Fruit fly (Drosophila melanogaster) whole organism: Measurements from ENCODE around the gene CG4022.

ENCODE experiments used
- CG8478 ChIP-seq: fragments of >200 bp; optimal IDR thresholded peaks from 2 replicates; lab custom pipeline; 2018; ENCODE audit warnings: inconsistent platforms
- Dll ChIP-seq: fragments of >200 bp; optimal IDR thresholded peaks from 2 replicates; lab custom pipeline; 2017
- EcR ChIP-seq, 2 experiments: fragments of >200 bp; optimal IDR thresholded peaks; 2 replicates each; lab custom pipeline; 2017; ENCODE audit warnings: missing biosample characterization in 2 of 2, missing genetic modification characterization in 2 of 2, missing genetic modification reagents in 2 of 2
- pan ChIP-seq: fragments of >200 bp; optimal IDR thresholded peaks from 2 replicates; lab custom pipeline; 2017
- psq ChIP-seq: fragments of >200 bp; optimal IDR thresholded peaks from 2 replicates; lab custom pipeline; 2017
- usp ChIP-seq: fragments of >200 bp; optimal IDR thresholded peaks from 2 replicates; lab custom pipeline; 2017; ENCODE audit warnings: missing biosample characterization, missing genetic modification characterization, mixed read lengths

Gene CG4022

DNA sequence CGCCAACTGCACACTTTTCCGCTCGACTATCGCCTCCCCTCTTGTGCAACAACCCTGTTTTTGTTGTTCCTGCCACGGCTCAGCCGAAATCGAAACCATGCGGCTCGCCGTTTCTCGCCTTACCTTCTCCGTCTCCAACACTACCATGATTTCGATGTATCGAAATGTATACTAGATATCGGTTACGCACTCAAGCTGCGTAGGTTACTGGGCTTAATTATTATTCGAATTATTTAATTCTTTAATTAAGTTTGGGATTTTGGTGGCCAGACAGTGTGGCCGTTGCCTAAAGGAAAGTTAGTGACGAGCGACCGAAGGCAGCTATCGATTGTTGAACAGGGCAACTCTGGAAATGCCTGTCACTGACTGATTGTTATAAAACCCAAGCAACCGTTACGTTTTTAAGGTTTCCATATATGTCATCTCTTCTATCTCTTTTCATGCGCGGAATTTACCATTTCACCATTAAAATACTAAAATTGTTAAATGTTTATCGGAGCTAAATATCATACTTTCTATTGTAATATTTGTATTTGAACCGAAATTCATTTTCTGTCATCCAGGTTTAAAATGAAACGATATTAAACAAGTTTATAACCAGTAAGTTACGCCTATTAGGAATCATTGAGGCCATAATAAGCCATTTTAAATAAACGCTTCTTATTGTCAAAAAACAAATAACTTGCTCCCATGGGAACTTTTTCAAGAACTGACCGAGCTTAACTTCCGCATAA, 8.3 kb downstream of the CG4022 start, which contains the start of gene eIF4E1:
Gene eIF4E1, minus strand, starts transcription at position 304 of the 734 bp plus-strand sequence.
- TF ChIP-seq Dll (no peak), EcR (GFP tag; optimal IDR thresholded peaks at IDR 0.05; lab: Kevin White, UChicago) (no peak), usp (GFP tag; lab: Kevin White, UChicago) (no peak), CG8478 (lab: Kevin White, UChicago) (no peak)

DNA sequence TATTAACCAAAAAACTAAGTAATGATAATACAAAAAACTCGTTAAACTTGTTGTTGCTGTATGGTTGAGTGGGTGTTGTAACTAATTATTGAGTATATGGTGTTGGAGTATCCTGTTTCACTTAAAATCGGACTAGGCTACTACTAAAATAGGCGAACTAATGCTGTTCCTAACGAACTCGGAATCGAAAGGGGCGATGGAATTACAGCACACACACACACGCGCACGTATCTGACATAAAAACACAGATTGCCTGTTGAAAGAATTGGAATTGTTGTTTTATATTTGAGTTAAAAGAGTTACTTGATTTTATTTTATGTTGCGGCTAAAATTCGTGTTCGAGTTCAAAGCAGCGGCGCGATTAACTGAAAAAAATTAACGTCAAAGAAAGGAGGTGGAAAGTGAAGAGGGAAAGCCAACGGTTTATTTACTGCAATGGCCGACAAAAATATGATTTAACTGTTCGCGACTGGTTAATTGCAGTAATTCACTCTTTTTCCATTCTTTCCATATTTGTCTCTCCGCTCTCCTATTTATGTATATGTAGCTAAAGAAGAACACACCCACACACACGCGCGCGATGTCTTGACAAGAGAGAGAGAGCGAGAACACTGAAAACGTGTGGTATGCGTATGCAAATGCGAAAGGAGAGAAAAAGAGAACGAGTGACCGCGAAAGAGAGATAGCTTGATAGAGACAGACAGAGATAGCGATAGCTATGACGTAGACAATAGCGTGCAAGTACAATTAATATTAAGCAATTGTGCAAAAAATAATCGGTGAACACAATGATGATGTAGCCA, 9.1 kb downstream of the CG4022 start:
- TF ChIP-seq CG8478 (lab: Kevin White, UChicago) = peak; percentile 48
- TF ChIP-seq usp (GFP tag; lab: Kevin White, UChicago) = no peak

DNA sequence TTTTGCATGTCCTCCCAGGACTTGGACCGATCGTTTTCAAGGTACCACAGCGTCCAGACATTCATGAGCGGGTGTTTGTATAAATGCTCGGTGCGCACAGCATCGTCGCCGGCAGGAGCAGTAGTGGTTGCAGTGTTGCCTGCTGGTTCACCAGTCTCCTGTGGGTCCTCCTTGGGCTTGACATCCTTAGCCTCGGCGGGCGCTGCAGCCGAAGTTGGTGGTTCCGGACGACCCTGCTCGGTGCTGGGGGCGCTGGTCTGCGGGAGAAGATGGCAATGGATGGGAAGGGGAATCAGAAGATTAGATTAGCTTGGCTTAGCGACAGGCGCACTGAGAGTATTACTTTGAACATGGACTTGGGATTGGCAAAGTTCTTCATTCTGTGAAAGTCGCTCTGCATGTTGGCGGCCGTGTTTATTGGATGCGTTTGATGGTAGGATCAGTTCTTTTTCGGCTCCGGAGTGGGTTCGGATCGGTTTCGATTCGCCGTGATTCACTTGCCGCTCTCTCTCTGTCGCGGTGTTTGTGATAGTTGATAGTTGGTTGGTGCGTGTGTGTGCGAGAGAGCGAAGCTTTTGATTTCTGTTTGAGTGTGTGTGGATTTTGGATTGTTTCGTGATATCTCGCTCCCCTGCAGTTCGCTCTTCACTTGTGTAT, 9.8 kb downstream of the CG4022 start:
- TF ChIP-seq EcR (GFP tag; optimal IDR thresholded peaks at IDR 0.05; lab: Kevin White, UChicago) = no peak
- no peak for TF ChIP-seq psq
- no peak for TF ChIP-seq CG8478 (lab: Kevin White, UChicago)
- TF ChIP-seq usp (GFP tag; lab: Kevin White, UChicago) = no peak
- TF ChIP-seq pan (lab: Kevin White, UChicago) = no peak
- TF ChIP-seq Dll = no peak

DNA sequence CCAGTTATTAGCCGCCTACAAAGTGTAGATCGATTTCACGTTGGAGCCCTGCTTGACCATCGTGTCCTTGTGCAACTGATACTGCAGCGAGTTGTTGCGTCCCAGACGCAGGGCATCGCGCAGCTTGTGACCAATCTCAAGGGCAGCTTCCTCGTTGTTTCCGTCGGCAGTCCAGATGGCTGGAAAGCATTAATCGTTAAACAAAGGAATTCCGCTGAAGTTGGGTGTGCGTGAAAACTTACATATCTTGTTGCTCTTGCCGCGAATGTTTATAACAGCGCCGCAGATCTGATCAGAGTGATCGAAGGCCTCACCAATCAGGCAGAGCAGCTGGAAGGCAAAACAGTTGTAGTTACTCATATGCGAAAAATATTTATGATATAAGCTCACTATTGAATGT, 10.8 kb downstream of the CG4022 start:
- TF ChIP-seq CG8478 (lab: Kevin White, UChicago) (no peak), EcR (GFP tag; optimal IDR thresholded peaks at IDR 0.05; lab: Kevin White, UChicago) (no peak), pan (lab: Kevin White, UChicago) (no peak), Dll (no peak), usp (GFP tag; lab: Kevin White, UChicago) (no peak), psq (no peak)

DNA sequence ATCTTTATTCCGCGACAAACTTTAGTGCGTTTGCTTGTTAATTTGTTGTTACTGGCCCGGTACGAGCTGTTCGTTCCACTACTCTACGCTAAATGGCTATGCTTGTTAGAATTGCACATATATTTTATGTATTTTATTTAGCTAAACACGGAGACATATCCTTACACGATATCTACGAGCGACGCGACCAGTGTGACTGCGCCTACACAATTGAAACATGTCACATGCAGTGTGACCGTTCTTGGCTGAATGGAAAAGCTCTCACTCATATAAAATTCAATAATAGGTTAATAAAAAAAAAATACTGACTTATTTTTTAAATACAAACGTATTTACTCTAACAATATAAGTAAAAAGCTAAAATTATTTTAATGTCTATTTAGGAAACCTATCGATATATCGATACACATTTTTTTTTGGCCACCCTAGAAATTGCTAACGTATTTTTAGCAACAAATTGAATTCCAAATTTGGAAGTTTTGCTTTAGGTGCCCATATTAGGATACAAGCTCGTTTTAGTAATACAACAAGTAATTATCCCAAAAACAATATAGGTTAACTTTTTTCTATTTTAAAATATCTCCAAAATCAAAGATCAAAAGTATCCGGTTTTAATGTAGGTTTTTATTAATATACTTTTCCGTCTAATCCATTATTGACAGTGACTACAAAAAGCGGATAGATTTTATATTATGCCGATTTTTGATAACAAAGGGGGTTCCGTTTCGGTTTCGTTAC, 11.4 kb downstream of the CG4022 start, which contains the start of gene CG4080:
Gene CG4080, minus strand, starts transcription at position 215 of the 738 bp plus-strand sequence.
- no peak for TF ChIP-seq Dll
- no peak for TF ChIP-seq EcR (GFP tag; optimal IDR thresholded peaks at IDR 0.05; lab: Kevin White, UChicago)
- no peak for TF ChIP-seq psq
- no peak for TF ChIP-seq CG8478 (lab: Kevin White, UChicago)
- TF ChIP-seq pan (lab: Kevin White, UChicago) = no peak
- no peak for TF ChIP-seq usp (GFP tag; lab: Kevin White, UChicago)

DNA sequence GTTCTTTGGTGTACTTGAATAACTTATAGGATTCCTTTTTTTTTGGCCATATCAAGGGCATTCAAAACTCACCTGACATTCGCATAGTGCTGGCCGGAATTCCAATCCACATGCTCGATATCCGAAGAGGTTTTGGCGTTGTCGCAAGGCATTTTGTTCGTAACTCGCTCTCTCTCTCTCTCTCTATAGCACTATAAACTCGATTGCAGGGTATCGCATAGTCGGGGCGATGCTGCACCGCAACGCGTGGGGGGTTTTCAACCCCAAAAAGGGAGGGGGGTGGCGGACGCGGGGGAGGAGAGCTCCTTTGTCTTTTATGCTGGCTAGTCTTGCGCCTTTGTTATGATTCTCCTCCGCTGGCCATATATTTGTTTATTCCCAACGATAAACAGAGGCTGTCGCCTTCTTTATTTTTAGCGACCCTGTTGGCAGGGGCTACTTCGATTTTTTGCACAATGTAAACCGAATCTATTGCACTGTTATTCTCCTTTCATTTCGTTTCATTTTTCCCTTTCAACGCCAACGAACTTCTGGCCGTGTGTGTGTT, 12.1 kb downstream of the CG4022 start:
- TF ChIP-seq usp (GFP tag; lab: Kevin White, UChicago) (no peak), psq (no peak), EcR (GFP tag; optimal IDR thresholded peaks at IDR 0.05; lab: Kevin White, UChicago) (peak in 1 of 2 experiments; percentile 56), Dll (no peak), CG8478 (lab: Kevin White, UChicago) (no peak), pan (lab: Kevin White, UChicago) (no peak)

DNA sequence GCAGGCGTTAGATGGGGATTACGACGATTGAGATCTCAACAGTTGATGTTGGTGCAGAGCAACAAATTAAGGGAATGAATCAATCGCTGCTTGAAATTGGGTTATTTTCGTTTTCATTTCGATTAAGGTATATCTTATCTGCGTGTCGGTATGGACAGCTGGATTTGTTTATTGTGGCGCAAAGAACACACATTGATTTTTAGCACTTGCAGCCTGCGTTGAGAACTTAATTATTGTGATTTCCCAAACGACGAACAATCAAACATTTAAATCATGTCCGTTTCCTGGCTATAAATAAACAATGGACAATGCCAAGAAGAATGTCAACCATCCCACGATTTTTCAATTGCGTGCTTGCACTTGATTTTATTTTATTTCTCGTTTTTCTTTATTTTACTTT, 12.6 kb downstream of the CG4022 start:
- TF ChIP-seq pan (lab: Kevin White, UChicago) = no peak
- no peak for TF ChIP-seq Dll
- TF ChIP-seq CG8478 (lab: Kevin White, UChicago) = no peak
- TF ChIP-seq EcR (GFP tag; optimal IDR thresholded peaks at IDR 0.05; lab: Kevin White, UChicago) = no peak
- no peak for TF ChIP-seq usp (GFP tag; lab: Kevin White, UChicago)
- TF ChIP-seq psq = no peak

DNA sequence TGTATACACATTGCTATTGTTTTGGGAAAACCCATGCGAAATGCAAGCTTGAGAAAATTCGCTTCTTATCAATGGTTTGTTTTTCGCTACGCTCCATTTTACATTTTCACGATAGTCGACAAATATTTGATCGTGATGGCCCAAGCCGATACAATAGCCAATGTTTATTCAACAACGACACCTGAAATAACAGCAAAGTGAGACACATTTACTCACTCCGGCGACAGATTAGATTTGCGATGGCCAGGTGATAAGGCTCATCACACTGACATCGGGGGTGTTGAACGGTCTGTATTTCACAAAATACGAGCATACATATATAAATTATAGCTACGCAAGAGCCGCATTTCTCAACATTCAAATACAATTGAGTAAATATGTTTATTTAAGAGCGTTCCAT, 13.5 kb downstream of the CG4022 start:
- TF ChIP-seq usp (GFP tag; lab: Kevin White, UChicago) (no peak), Dll (no peak), CG8478 (lab: Kevin White, UChicago) (no peak), pan (lab: Kevin White, UChicago) (no peak), psq (no peak), EcR (GFP tag; optimal IDR thresholded peaks at IDR 0.05; lab: Kevin White, UChicago) (no peak)

DNA sequence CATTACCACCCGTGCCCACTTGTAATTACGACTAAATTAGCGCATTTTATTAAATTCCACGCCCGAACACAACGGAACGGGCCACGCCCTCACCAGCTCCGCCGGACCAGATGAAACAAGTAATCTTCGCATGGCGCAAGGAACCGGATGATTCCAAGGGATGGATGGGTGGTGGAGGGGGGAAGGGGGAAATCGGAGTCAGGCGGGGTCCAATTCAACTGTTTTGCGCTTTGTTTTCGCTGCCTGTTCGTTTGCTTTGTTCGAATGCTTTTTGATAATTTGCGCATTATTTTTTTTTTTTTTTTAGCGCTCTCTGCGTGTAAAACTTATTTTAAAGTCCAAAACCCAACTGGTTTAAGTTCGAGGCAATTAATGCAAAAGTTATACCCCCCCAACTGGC, 13.9 kb downstream of the CG4022 start:
- TF ChIP-seq pan (lab: Kevin White, UChicago) (no peak), Dll (no peak), usp (GFP tag; lab: Kevin White, UChicago) (no peak), EcR (GFP tag; optimal IDR thresholded peaks at IDR 0.05; lab: Kevin White, UChicago) (no peak), psq (no peak), CG8478 (lab: Kevin White, UChicago) (no peak)

DNA sequence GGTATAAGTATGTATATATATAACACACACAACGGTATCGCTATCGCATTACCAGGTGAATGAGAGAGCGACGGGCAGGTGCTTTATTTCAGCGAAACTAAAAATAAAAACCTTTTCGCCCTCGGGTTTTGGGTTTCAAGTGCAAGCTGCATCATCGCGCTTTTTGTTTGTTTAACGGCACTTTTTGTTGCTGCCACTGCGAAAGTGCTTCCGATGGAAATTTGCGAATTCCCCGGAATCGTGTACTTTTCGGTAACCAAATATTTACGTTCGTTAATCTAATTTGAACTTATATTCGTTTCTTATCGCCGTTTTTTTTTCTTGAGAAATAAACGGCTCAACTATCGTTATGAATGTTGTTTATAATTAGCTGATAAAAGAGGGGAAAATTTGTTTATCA, 14.6 kb downstream of the CG4022 start:
- TF ChIP-seq pan (lab: Kevin White, UChicago) = no peak
- no peak for TF ChIP-seq usp (GFP tag; lab: Kevin White, UChicago)
- no peak for TF ChIP-seq EcR (GFP tag; optimal IDR thresholded peaks at IDR 0.05; lab: Kevin White, UChicago)
- no peak for TF ChIP-seq psq
- no peak for TF ChIP-seq CG8478 (lab: Kevin White, UChicago)
- no peak for TF ChIP-seq Dll
